Worm (Caenorhabditis elegans) whole organism, L4 larva: Measurements from ENCODE around the gene nhr-141.
A peak's percentile ranks its signal among the peaks of the same experiment; 100 is the strongest.

Experiments
- ZK546.5 ChIP-seq, 2 experiments: sonication (generic microtip); optimal IDR thresholded peaks; 2 replicates each; lab custom pipeline; 2017; ENCODE audit warnings: missing biosample characterization in 2 of 2, missing genetic modification characterization in 2 of 2
- attf-4 ChIP-seq: sonication (generic microtip); optimal IDR thresholded peaks from 3 replicates; lab custom pipeline; 2017; ENCODE audit warnings: missing biosample characterization, missing genetic modification characterization
- dpl-1 ChIP-seq: fragments of 150-350 bp; optimal IDR thresholded peaks from 2 replicates; lab custom pipeline; 2014; ENCODE audit warnings: missing biosample characterization, missing genetic modification reagents, missing genetic modification characterization
- fkh-10 ChIP-seq: fragments of 150-350 bp; optimal IDR thresholded peaks from 2 replicates; lab custom pipeline; 2014; ENCODE audit warnings: missing biosample characterization, missing genetic modification reagents, missing genetic modification characterization
- hlh-30 ChIP-seq: sonication (generic microtip); optimal IDR thresholded peaks from 2 replicates; lab custom pipeline; 2017; ENCODE audit warnings: antibody characterized with exemption, mild to moderate bottlenecking, missing genetic modification characterization, missing compliant biosample characterization; ENCODE audit not compliant: insufficient read depth
- lin-13 ChIP-seq: fragments of 150-350 bp; optimal IDR thresholded peaks from 2 replicates; lab custom pipeline; 2014; ENCODE audit warnings: missing biosample characterization, missing genetic modification reagents, missing genetic modification characterization
- lin-39 ChIP-seq: fragments of 150-350 bp; optimal IDR thresholded peaks from 2 replicates; lab custom pipeline; 2014; ENCODE audit warnings: missing biosample characterization, missing genetic modification reagents, missing genetic modification characterization
- madf-9 ChIP-seq: fragments of 200-800 bp; sonication (Bioruptor generic); conservative IDR thresholded peaks from 2 replicates; pipeline ENCODE4 v1.3.6; 2022; ENCODE audit warnings: missing genetic modification reagents, missing genetic modification characterization, missing compliant biosample characterization
- nhr-28 ChIP-seq: fragments of 150-350 bp; optimal IDR thresholded peaks from 2 replicates; lab custom pipeline; 2014; ENCODE audit warnings: missing biosample characterization, missing genetic modification characterization
- sdz-12 ChIP-seq: fragments of 200-800 bp; sonication (Bioruptor generic); optimal IDR thresholded peaks from 2 replicates; lab custom pipeline; 2018; ENCODE audit warnings: mild to moderate bottlenecking, missing genetic modification characterization, missing compliant biosample characterization
- snpc-1.2 ChIP-seq: fragments of 200-800 bp; sonication (Bioruptor generic); IDR thresholded peaks from 2 replicates; pipeline ENCODE4 v1.3.6; 2022; ENCODE audit warnings: missing genetic modification reagents, missing genetic modification characterization, missing compliant biosample characterization
- snpc-4 ChIP-seq: fragments of 150-350 bp; optimal IDR thresholded peaks from 2 replicates; lab custom pipeline; 2014; ENCODE audit warnings: missing biosample characterization, missing genetic modification characterization
- unc-62 ChIP-seq, 3 experiments: fragments of 150-350 bp in 1 of 3; sonication (generic microtip); optimal IDR thresholded peaks in 2 of 3; peaks in 1 of 3; 1 replicate in 1 of 3; 2 replicates in 2 of 3; lab custom pipeline; 2014 to 2017; ENCODE audit warnings: missing biosample characterization in 3 of 3, missing genetic modification characterization in 3 of 3, missing genetic modification reagents in 3 of 3, missing genotype in 1 of 3
- zag-1 ChIP-seq: fragments of 150-350 bp; optimal IDR thresholded peaks from 2 replicates; lab custom pipeline; 2014; ENCODE audit warnings: missing biosample characterization, missing genetic modification characterization

DNA sequence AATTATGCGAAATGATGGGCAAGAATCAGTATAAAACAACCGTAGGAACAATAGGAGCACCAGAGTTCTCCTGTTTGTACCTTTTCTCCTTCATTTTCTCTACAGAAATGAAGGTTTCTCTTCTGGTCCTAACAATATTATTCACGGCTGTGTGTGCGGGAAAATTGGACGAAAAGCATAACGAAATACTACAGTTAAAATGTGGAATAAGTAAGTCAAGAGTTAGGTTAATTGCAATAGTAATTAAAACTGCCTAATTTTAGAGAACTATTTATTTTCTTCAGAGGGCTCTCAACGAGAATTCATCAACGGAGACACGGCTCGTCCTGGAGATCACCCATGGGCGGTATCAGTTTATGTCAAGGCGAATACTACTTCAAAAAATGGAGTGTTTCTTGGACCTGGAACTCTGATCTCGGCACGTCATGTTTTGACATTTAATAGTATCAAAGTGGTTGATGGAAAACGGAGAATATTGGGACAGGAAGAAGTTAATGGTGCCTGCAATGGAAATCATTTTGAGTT is 4.9 kb downstream of the nhr-141 start, which contains the start of gene try-12:
- TF ChIP-seq madf-9 (GFP tag; lab: Robert Waterston, UW) (no peak), unc-62 (GFP tag; optimal IDR thresholded peaks at IDR 0.05 in 1 of 2; lab: Kevin White, UChicago) (peak in 1 of 2 experiments; percentile 50), unc-62 (tag; optimal IDR thresholded peaks at IDR 0.05; lab: Kevin White, UChicago) (no peak), lin-13 (no peak), snpc-4 (tag; lab: Kevin White, UChicago) (no peak), hlh-30 (tag; lab: Kevin White, UChicago) (no peak), sdz-12 (no peak), nhr-28 (tag; lab: Kevin White, UChicago) (no peak), attf-4 (tag; lab: Kevin White, UChicago) (no peak), ZK546.5 (tag; optimal IDR thresholded peaks at IDR 0.05; lab: Kevin White, UChicago) (no peak), zag-1 (tag; lab: Kevin White, UChicago) (no peak), dpl-1 (GFP tag; lab: Kevin White, UChicago) (no peak), lin-39 (tag; lab: Kevin White, UChicago) (no peak), snpc-1.2 (no peak), fkh-10 (GFP tag; lab: Kevin White, UChicago) (no peak)
